Fruit fly (Drosophila melanogaster) whole organism, embryonic: ENCODE data around the gene DNaseII.

Experiments
- Asciz ChIP-seq: fragments of 200-800 bp; sonication (Bioruptor generic); optimal IDR thresholded peaks from 2 replicates; lab custom pipeline; 2017; ENCODE audit warnings: missing biosample characterization, mild to moderate bottlenecking, missing genetic modification characterization, missing genetic modification reagents
- Atf-2 ChIP-seq: fragments of 200-800 bp; sonication (Bioruptor generic); optimal IDR thresholded peaks from 2 replicates; lab custom pipeline; 2016; ENCODE audit warnings: missing biosample characterization, missing genetic modification characterization
- CG1024 ChIP-seq: fragments of 200-800 bp; sonication (Bioruptor generic); IDR thresholded peaks from 2 replicates; pipeline ENCODE4 v1.3.6; 2022; ENCODE audit warnings: missing biosample characterization, missing genetic modification characterization
- CG10274 ChIP-seq: fragments of 200-800 bp; sonication (Bioruptor generic); optimal IDR thresholded peaks from 3 replicates; lab custom pipeline; 2017; ENCODE audit warnings: missing biosample characterization, mild to moderate bottlenecking, missing genetic modification characterization
- CG12104 ChIP-seq: fragments of 200-800 bp; sonication (Bioruptor generic); optimal IDR thresholded peaks from 3 replicates; lab custom pipeline; 2016; ENCODE audit warnings: missing biosample characterization, missing genetic modification characterization
- CG12391 ChIP-seq: fragments of 200-800 bp; sonication (Bioruptor generic); optimal IDR thresholded peaks from 3 replicates; lab custom pipeline; 2018; ENCODE audit warnings: missing biosample characterization, mild to moderate bottlenecking, missing genetic modification characterization, moderate library complexity
- CG17186 ChIP-seq: fragments of 200-800 bp; sonication (Bioruptor generic); optimal IDR thresholded peaks from 3 replicates; lab custom pipeline; 2017; ENCODE audit warnings: missing biosample characterization, missing genetic modification reagents, missing genetic modification characterization
- CG17361 ChIP-seq: fragments of 200-800 bp; sonication (Bioruptor generic); IDR thresholded peaks from 3 replicates; pipeline ENCODE4 v1.3.6; 2022; ENCODE audit warnings: missing biosample characterization, missing genetic modification characterization
- CG17385 ChIP-seq: fragments of 200-800 bp; sonication (Bioruptor generic); optimal IDR thresholded peaks from 3 replicates; lab custom pipeline; 2018; ENCODE audit warnings: missing biosample characterization, mild to moderate bottlenecking, missing genetic modification characterization
- CG17802 ChIP-seq: fragments of 200-800 bp; sonication (Bioruptor generic); optimal IDR thresholded peaks from 2 replicates; lab custom pipeline; 2018; ENCODE audit warnings: missing biosample characterization, mild to moderate bottlenecking, missing genetic modification characterization, moderate library complexity
- CG18619 ChIP-seq: fragments of 200-800 bp; sonication (Bioruptor generic); optimal IDR thresholded peaks from 3 replicates; lab custom pipeline; 2017; ENCODE audit warnings: missing biosample characterization, mild to moderate bottlenecking, missing genetic modification characterization
- CG2116 ChIP-seq: fragments of 200-800 bp; sonication (Bioruptor generic); optimal IDR thresholded peaks from 3 replicates; lab custom pipeline; 2018; ENCODE audit warnings: missing biosample characterization, mild to moderate bottlenecking, missing genetic modification characterization
- CG2889 ChIP-seq: fragments of 200-800 bp; sonication (Bioruptor generic); IDR thresholded peaks from 3 replicates; pipeline ENCODE4 v1.3.6; 2022; ENCODE audit warnings: missing biosample characterization, missing genetic modification characterization
- CG32532 ChIP-seq: fragments of 200-800 bp; sonication (Bioruptor generic); IDR thresholded peaks from 2 replicates; pipeline ENCODE4 v1.3.6; 2022; ENCODE audit warnings: missing biosample characterization, missing genetic modification characterization
- CG34224 ChIP-seq: fragments of 200-800 bp; sonication (Bioruptor generic); IDR thresholded peaks from 3 replicates; pipeline ENCODE4 v1.3.6; 2022; ENCODE audit warnings: missing biosample characterization, missing genetic modification characterization; ENCODE audit not compliant: partially characterized antibody
- CG3847 ChIP-seq: fragments of 200-800 bp; sonication (Bioruptor generic); IDR thresholded peaks from 2 replicates; pipeline ENCODE4 v1.3.6; 2022; ENCODE audit warnings: missing biosample characterization, missing genetic modification characterization
- CG3995 ChIP-seq: fragments of 200-800 bp; sonication (Bioruptor generic); optimal IDR thresholded peaks from 3 replicates; lab custom pipeline; 2016; ENCODE audit warnings: missing biosample characterization, missing genetic modification characterization
- CG4404 ChIP-seq: fragments of 200-800 bp; sonication (Bioruptor generic); IDR thresholded peaks from 2 replicates; pipeline ENCODE4 v1.3.6; 2022; ENCODE audit warnings: missing biosample characterization, missing genetic modification characterization
- CG8924 ChIP-seq: fragments of 200-800 bp; optimal IDR thresholded peaks from 3 replicates; lab custom pipeline; 2019; ENCODE audit warnings: missing biosample characterization, mild to moderate bottlenecking, missing genetic modification characterization, moderate library complexity
- CG9817 ChIP-seq: fragments of 200-800 bp; sonication (Bioruptor generic); optimal IDR thresholded peaks from 2 replicates; lab custom pipeline; 2018; ENCODE audit warnings: missing biosample characterization, mild to moderate bottlenecking, missing genetic modification characterization, moderate library complexity
- CG9932 ChIP-seq: fragments of 200-800 bp; sonication (Bioruptor generic); IDR thresholded peaks from 2 replicates; pipeline ENCODE4 v1.3.6; 2022; ENCODE audit warnings: missing biosample characterization, missing genetic modification characterization
- CTCF ChIP-seq: fragments of 200-800 bp; sonication (Bioruptor generic); optimal IDR thresholded peaks from 2 replicates; lab custom pipeline; 2017; ENCODE audit warnings: missing biosample characterization, mild to moderate bottlenecking, missing genetic modification characterization, moderate library complexity
- CoRest ChIP-seq: fragments of 200-800 bp; sonication (Bioruptor generic); optimal IDR thresholded peaks from 3 replicates; lab custom pipeline; 2018; ENCODE audit warnings: missing biosample characterization, mild to moderate bottlenecking, missing genetic modification characterization, moderate library complexity
- Dfd ChIP-seq, 2 experiments: fragments of >200 bp; optimal IDR thresholded peaks; 2 replicates each; lab custom pipeline; 2017; ENCODE audit warnings: missing biosample characterization in 2 of 2, missing genetic modification characterization in 2 of 2
- Fer2 ChIP-seq: fragments of 200-800 bp; sonication (Bioruptor generic); optimal IDR thresholded peaks from 2 replicates; lab custom pipeline; 2018; ENCODE audit warnings: missing biosample characterization, mild to moderate bottlenecking, missing genetic modification characterization, moderate library complexity
- GATAe ChIP-seq: fragments of 200-800 bp; sonication (Bioruptor generic); conservative IDR thresholded peaks from 2 replicates; pipeline ENCODE4 v1.3.6; 2022; ENCODE audit warnings: missing biosample characterization, missing genetic modification characterization
- HLHmδ ChIP-seq: fragments of 200-800 bp; sonication (Bioruptor generic); optimal IDR thresholded peaks from 2 replicates; lab custom pipeline; 2018; ENCODE audit warnings: missing biosample characterization, mild to moderate bottlenecking, missing genetic modification characterization, moderate library complexity
- Hmx ChIP-seq: fragments of 200-800 bp; sonication (Bioruptor generic); optimal IDR thresholded peaks from 2 replicates; lab custom pipeline; 2016; ENCODE audit warnings: missing biosample characterization, missing genetic modification characterization
- MESR4 ChIP-seq: fragments of 200-800 bp; sonication (Bioruptor generic); optimal IDR thresholded peaks from 2 replicates; lab custom pipeline; 2018; ENCODE audit warnings: missing biosample characterization, mild to moderate bottlenecking, missing genetic modification characterization, moderate library complexity
- Mad ChIP-seq: fragments of 200-800 bp; sonication (Bioruptor generic); optimal IDR thresholded peaks from 2 replicates; lab custom pipeline; 2016; ENCODE audit warnings: missing biosample characterization, missing genetic modification characterization
- NFAT ChIP-seq: fragments of 200-800 bp; sonication (Bioruptor generic); IDR thresholded peaks from 2 replicates; pipeline ENCODE4 v1.3.6; 2022; ENCODE audit warnings: missing biosample characterization, missing genetic modification characterization
- amos ChIP-seq: fragments of 200-800 bp; sonication (Bioruptor generic); IDR thresholded peaks from 2 replicates; pipeline ENCODE4 v1.3.6; 2022; ENCODE audit warnings: missing biosample characterization, missing genetic modification characterization; ENCODE audit not compliant: partially characterized antibody
- ara ChIP-seq: fragments of 200-800 bp; sonication (Bioruptor generic); IDR thresholded peaks from 2 replicates; pipeline ENCODE4 v1.3.6; 2022; ENCODE audit warnings: missing biosample characterization, missing genetic modification characterization
- ash1 ChIP-seq: fragments of 200-800 bp; sonication (Bioruptor generic); optimal IDR thresholded peaks from 2 replicates; lab custom pipeline; 2018; ENCODE audit warnings: missing biosample characterization, mild to moderate bottlenecking, missing genetic modification characterization
- bigmax ChIP-seq: fragments of 200-800 bp; sonication (Bioruptor generic); optimal IDR thresholded peaks from 2 replicates; lab custom pipeline; 2018; ENCODE audit warnings: missing biosample characterization, mild to moderate bottlenecking, missing genetic modification characterization
- ems ChIP-seq: fragments of 200-800 bp; sonication (Bioruptor generic); optimal IDR thresholded peaks from 3 replicates; lab custom pipeline; 2016; ENCODE audit warnings: missing biosample characterization, missing genetic modification characterization
- exex ChIP-seq: fragments of 200-800 bp; sonication (Bioruptor generic); optimal IDR thresholded peaks from 4 replicates; lab custom pipeline; 2018; ENCODE audit warnings: missing biosample characterization, mild to moderate bottlenecking, missing genetic modification characterization, moderate library complexity
- fd102C ChIP-seq: fragments of 200-800 bp; sonication (Bioruptor generic); optimal IDR thresholded peaks from 2 replicates; lab custom pipeline; 2018; ENCODE audit warnings: missing biosample characterization, mild to moderate bottlenecking, missing genetic modification characterization, moderate library complexity
- kay ChIP-seq: fragments of 200-800 bp; sonication (Bioruptor generic); optimal IDR thresholded peaks from 2 replicates; lab custom pipeline; 2016; ENCODE audit warnings: missing biosample characterization, missing genetic modification characterization
- kni ChIP-seq: fragments of 200-800 bp; sonication (Bioruptor generic); optimal IDR thresholded peaks from 3 replicates; lab custom pipeline; 2017; ENCODE audit warnings: mild to moderate bottlenecking, missing biosample characterization, missing genetic modification reagents, missing genetic modification characterization
- mirr ChIP-seq: fragments of 200-800 bp; sonication (Bioruptor generic); optimal IDR thresholded peaks from 3 replicates; lab custom pipeline; 2018; ENCODE audit warnings: missing biosample characterization, mild to moderate bottlenecking, missing genetic modification characterization
- nerfin-1 ChIP-seq: fragments of 200-800 bp; sonication (Bioruptor generic); optimal IDR thresholded peaks from 3 replicates; lab custom pipeline; 2019; ENCODE audit warnings: missing biosample characterization, mild to moderate bottlenecking, missing genetic modification characterization, moderate library complexity
- nerfin-2 ChIP-seq: fragments of 200-800 bp; sonication (Bioruptor generic); IDR thresholded peaks from 2 replicates; pipeline ENCODE4 v1.3.6; 2022; ENCODE audit warnings: missing biosample characterization, missing genetic modification characterization; ENCODE audit not compliant: partially characterized antibody
- peb ChIP-seq: fragments of 200-800 bp; sonication (Bioruptor generic); IDR thresholded peaks from 2 replicates; pipeline ENCODE4 v1.3.6; 2022; ENCODE audit warnings: missing biosample characterization, missing genetic modification characterization
- ranshi ChIP-seq: fragments of 200-800 bp; sonication (Bioruptor generic); IDR thresholded peaks from 2 replicates; pipeline ENCODE4 v1.3.6; 2022; ENCODE audit warnings: missing biosample characterization, missing genetic modification characterization
- shn ChIP-seq: fragments of 200-800 bp; sonication (Bioruptor generic); optimal IDR thresholded peaks from 3 replicates; lab custom pipeline; 2016; ENCODE audit warnings: missing biosample characterization, missing genetic modification characterization
- sisA ChIP-seq: fragments of 200-800 bp; sonication (Bioruptor generic); IDR thresholded peaks from 2 replicates; pipeline ENCODE4 v1.3.6; 2022; ENCODE audit warnings: missing biosample characterization, missing genetic modification characterization
- slou ChIP-seq: fragments of 200-800 bp; sonication (Bioruptor generic); optimal IDR thresholded peaks from 3 replicates; lab custom pipeline; 2016; ENCODE audit warnings: missing biosample characterization, missing genetic modification characterization
- stc ChIP-seq: fragments of 200-800 bp; sonication (Bioruptor generic); IDR thresholded peaks from 2 replicates; pipeline ENCODE4 v1.3.6; 2022; ENCODE audit warnings: missing biosample characterization, missing genetic modification characterization
- tgo ChIP-seq: fragments of 200-800 bp; sonication (Bioruptor generic); IDR thresholded peaks from 3 replicates; pipeline ENCODE4 v1.3.6; 2022; ENCODE audit warnings: missing biosample characterization, missing genetic modification characterization

DNaseII gene

DNA sequence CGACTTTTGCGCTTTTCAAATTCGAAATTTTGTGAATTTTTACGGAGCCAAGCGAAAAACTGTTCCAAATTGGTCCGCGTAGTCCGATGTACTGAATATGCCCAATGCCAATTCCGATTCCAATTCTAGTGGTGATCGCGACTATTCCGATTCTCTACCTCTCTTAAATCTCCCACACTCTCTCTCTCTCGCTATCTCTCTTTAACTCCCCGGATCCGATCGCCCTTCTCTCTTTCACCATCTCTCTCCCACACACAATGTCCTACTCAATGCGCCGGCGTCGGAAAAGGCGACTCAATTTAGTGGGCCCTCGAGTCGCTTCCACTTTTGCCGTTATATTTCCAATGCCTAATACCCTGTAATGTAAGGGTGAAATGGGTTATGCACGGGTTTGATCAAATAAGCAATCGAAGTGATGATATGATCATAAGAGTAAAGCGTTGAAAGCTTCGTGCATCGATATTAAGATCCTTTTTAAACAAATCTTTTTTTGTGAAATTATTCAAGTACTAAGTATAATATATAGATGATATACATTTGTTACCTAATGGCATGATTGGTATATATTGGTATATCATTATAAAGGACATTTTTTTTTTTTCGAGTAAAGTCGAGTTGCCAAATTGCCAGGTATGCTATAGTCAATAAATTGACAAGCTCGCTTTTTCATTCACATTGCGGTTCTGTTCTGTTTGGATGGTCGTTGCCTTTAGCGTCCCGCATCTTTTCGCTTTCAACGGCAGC lies 30.3 kb downstream of the DNaseII start (continued):
- TF ChIP-seq kay (peak; percentile 57), CG1024 (GFP tag; lab: Robert Waterston, UW) (no peak), nerfin-2 (GFP tag; lab: Robert Waterston, UW) (no peak), peb (GFP tag; lab: Robert Waterston, UW) (no peak), kni (GFP tag; lab: Kevin White, UChicago) (no peak), mirr (no peak), CG3847 (peak; percentile 35), CG4404 (peak; percentile 38), CoRest (tag; lab: Kevin White, UChicago) (peak; percentile 87), HLHmδ (GFP tag; lab: Kevin White, UChicago) (no peak), CG3995 (GFP tag; lab: Kevin White, UChicago) (no peak), nerfin-1 (tag; lab: Kevin White, UChicago) (peak; percentile 36), Atf-2 (GFP tag; lab: Kevin White, UChicago) (no peak), CG12391 (tag; lab: Kevin White, UChicago) (peak; percentile 84), Asciz (GFP tag; lab: Kevin White, UChicago) (peak; percentile 65), ranshi (GFP tag; lab: Robert Waterston, UW) (peak; percentile 57; the same call in 1 of the 2 replicates), Hmx (GFP tag; lab: Kevin White, UChicago) (no peak), Fer2 (tag; lab: Kevin White, UChicago) (no peak), exex (tag; lab: Kevin White, UChicago) (no peak), CG17802 (tag; lab: Kevin White, UChicago) (peak; percentile 7), CG17385 (GFP tag; lab: Kevin White, UChicago) (peak; percentile 63), fd102C (no peak), CG18619 (GFP tag; lab: Kevin White, UChicago) (peak; percentile 72), Mad (peak; percentile 10), NFAT (GFP tag; lab: Robert Waterston, UW) (no peak), slou (GFP tag; lab: Kevin White, UChicago) (no peak), CG10274 (GFP tag; lab: Kevin White, UChicago) (peak; percentile 27), CG2889 (0 out of 3 replicates have a peak, but pooled peaks have one; percentile 43), CG9817 (tag; lab: Kevin White, UChicago) (peak; percentile 39), CG34224 (GFP tag; lab: Robert Waterston, UW) (no peak), CTCF (GFP tag; lab: Kevin White, UChicago) (no peak), CG2116 (GFP tag; lab: Kevin White, UChicago) (peak; percentile 30), CG17186 (GFP tag; lab: Kevin White, UChicago) (no peak), CG17361 (GFP tag; lab: Robert Waterston, UW) (peak; percentile 93), Dfd (GFP tag; optimal IDR thresholded peaks at IDR 0.05; lab: Kevin White, UChicago) (no peak), GATAe (GFP tag; lab: Robert Waterston, UW) (no peak), MESR4 (GFP tag; lab: Kevin White, UChicago) (no peak), shn (peak; percentile 7), ems (GFP tag; lab: Kevin White, UChicago) (peak; percentile 27), CG32532 (GFP tag; lab: Robert Waterston, UW) (no peak; the same call in 1 of the 2 replicates), CG12104 (GFP tag; lab: Kevin White, UChicago) (peak; percentile 49), amos (GFP tag; lab: Robert Waterston, UW) (no peak), tgo (GFP tag; lab: Robert Waterston, UW) (peak; percentile 40; the same call in 2 of the 3 replicates), ash1 (GFP tag; lab: Kevin White, UChicago) (no peak), bigmax (no peak), CG8924 (peak; percentile 80), ara (GFP tag; lab: Robert Waterston, UW) (peak; percentile 12; the same call in 1 of the 2 replicates), CG9932 (GFP tag; lab: Robert Waterston, UW) (peak; percentile 47), stc (no peak; the same call in 1 of the 2 replicates), sisA (GFP tag; lab: Robert Waterston, UW) (peak; percentile 55; the same call in 1 of the 2 replicates)
